Worm (Caenorhabditis elegans): ENCODE data around the gene fbxb-14.

DNA sequence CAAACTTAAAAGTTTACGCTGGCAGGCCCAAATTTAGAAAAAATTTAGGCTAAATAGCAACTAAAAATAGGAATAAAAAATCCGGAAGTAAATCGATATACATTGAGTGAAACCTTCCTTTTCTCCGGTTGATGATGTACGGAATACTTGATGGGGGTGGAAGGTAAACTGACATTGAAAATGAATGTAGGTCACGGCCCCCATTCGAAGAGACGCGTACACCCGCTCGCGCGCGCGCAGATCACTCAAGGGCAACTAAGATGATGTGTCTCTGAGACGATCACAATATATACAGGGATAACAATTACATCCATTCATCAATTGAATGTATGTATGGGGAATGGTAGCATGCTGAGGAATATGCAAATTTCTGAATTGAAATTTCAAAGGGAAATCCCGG, 8.5 kb downstream of the fbxb-14 start:
- TF ChIP-seq gmeb-1 (tag; optimal IDR thresholded peaks at IDR 0.05) (no peak), unc-62 (GFP tag; optimal IDR thresholded peaks at IDR 0.05) (no peak), lin-39 (tag; optimal IDR thresholded peaks at IDR 0.05) (no peak), lin-13 (GFP tag; optimal IDR thresholded peaks at IDR 0.05) (no peak), zag-1 (tag; optimal IDR thresholded peaks at IDR 0.05) (no peak), elt-1 (tag; optimal IDR thresholded peaks at IDR 0.05) (no peak), snpc-4 (tag; optimal IDR thresholded peaks at IDR 0.05) (no peak), skn-1 (tag; optimal IDR thresholded peaks at IDR 0.05) (no peak), nhr-10 (tag; optimal IDR thresholded peaks at IDR 0.05) (no peak), elt-3 (tag; optimal IDR thresholded peaks at IDR 0.05) (no peak)

Measured in whole organism, L2 larva.